Worm (Caenorhabditis elegans): Measurements from ENCODE around the gene Y57G7A.2.

Y57G7A.2 gene

ce11 chrII:1320412-1320811, 24.5 kb downstream of the Y57G7A.2 start:
- TF ChIP-seq aly-1 (tag; optimal IDR thresholded peaks at IDR 0.05), result no peak
- TF ChIP-seq hmg-4 (GFP tag; optimal IDR thresholded peaks at IDR 0.05), result peak; percentile 81
- peak; percentile 5 for TF ChIP-seq hnd-1 (tag; optimal IDR thresholded peaks at IDR 0.05)
- peak; percentile 77 for TF ChIP-seq ama-1 (optimal IDR thresholded peaks at IDR 0.05)
- peak; percentile 49 for TF ChIP-seq ceh-36 (tag; optimal IDR thresholded peaks at IDR 0.05)
- TF ChIP-seq scrt-1 (GFP tag; IDR thresholded peaks at IDR 0.05), result no peak
- TF ChIP-seq tra-4 (tag; optimal IDR thresholded peaks at IDR 0.05), result peak; percentile 38
- TF ChIP-seq tbx-11 (GFP tag; IDR thresholded peaks at IDR 0.05), result 0 out of 2 replicates have a peak, but pooled peaks have one; percentile 13
- peak; percentile 64 for TF ChIP-seq flt-1 (GFP tag; IDR thresholded peaks at IDR 0.05)
- peak; percentile 52 for TF ChIP-seq B0310.2 (tag; optimal IDR thresholded peaks at IDR 0.05)
- peak; percentile 23 for TF ChIP-seq ceh-13 (GFP tag; optimal IDR thresholded peaks at IDR 0.05)
- TF ChIP-seq hmbx-1 (tag; optimal IDR thresholded peaks at IDR 0.05), result peak; percentile 42
- TF ChIP-seq tbx-37 (GFP tag; conservative IDR thresholded peaks at IDR 0.05), result 0 out of 2 replicates have a peak, but pooled peaks have one; percentile 17
- TF ChIP-seq pes-1 (GFP tag; IDR thresholded peaks at IDR 0.05), result peak; percentile 72
- 0 out of 2 replicates have a peak, but pooled peaks have one; percentile 48 for TF ChIP-seq sea-1 (GFP tag; conservative IDR thresholded peaks at IDR 0.05)
- no peak for TF ChIP-seq ets-7 (tag; optimal IDR thresholded peaks at IDR 0.05)
- TF ChIP-seq F13C5.2 (tag; optimal IDR thresholded peaks at IDR 0.05), result peak; percentile 90

- TF ChIP-seq tbx-11 (GFP tag; IDR thresholded peaks at IDR 0.05) (no peak), sea-1 (GFP tag; conservative IDR thresholded peaks at IDR 0.05) (no peak), ceh-36 (tag; optimal IDR thresholded peaks at IDR 0.05) (no peak), B0310.2 (tag; optimal IDR thresholded peaks at IDR 0.05) (no peak), pes-1 (GFP tag; IDR thresholded peaks at IDR 0.05) (no peak), tra-4 (tag; optimal IDR thresholded peaks at IDR 0.05) (no peak), hmbx-1 (tag; optimal IDR thresholded peaks at IDR 0.05) (no peak), tbx-37 (GFP tag; conservative IDR thresholded peaks at IDR 0.05) (no peak), aly-1 (tag; optimal IDR thresholded peaks at IDR 0.05) (no peak), ets-7 (tag; optimal IDR thresholded peaks at IDR 0.05) (no peak), hnd-1 (tag; optimal IDR thresholded peaks at IDR 0.05) (no peak), hmg-4 (GFP tag; optimal IDR thresholded peaks at IDR 0.05) (no peak), F13C5.2 (tag; optimal IDR thresholded peaks at IDR 0.05) (no peak), ceh-13 (GFP tag; optimal IDR thresholded peaks at IDR 0.05) (no peak), scrt-1 (GFP tag; IDR thresholded peaks at IDR 0.05) (no peak), ama-1 (optimal IDR thresholded peaks at IDR 0.05) (no peak), flt-1 (GFP tag; IDR thresholded peaks at IDR 0.05) (no peak)
Observed at ce11 chrII:1320987-1321807, 25.3 kb downstream of the Y57G7A.2 start, which contains the start of gene vig-1. TSS of gene vig-1 (plus strand) at chrII:1321037.

- no peak for TF ChIP-seq tbx-37 (GFP tag; conservative IDR thresholded peaks at IDR 0.05)
- no peak for TF ChIP-seq tra-4 (tag; optimal IDR thresholded peaks at IDR 0.05)
- no peak for TF ChIP-seq tbx-11 (GFP tag; IDR thresholded peaks at IDR 0.05)
- no peak for TF ChIP-seq hmbx-1 (tag; optimal IDR thresholded peaks at IDR 0.05)
- no peak for TF ChIP-seq pes-1 (GFP tag; IDR thresholded peaks at IDR 0.05)
- no peak for TF ChIP-seq hnd-1 (tag; optimal IDR thresholded peaks at IDR 0.05)
- TF ChIP-seq hmg-4 (GFP tag; optimal IDR thresholded peaks at IDR 0.05), result no peak
- no peak for TF ChIP-seq ceh-13 (GFP tag; optimal IDR thresholded peaks at IDR 0.05)
- no peak for TF ChIP-seq scrt-1 (GFP tag; IDR thresholded peaks at IDR 0.05)
- TF ChIP-seq flt-1 (GFP tag; IDR thresholded peaks at IDR 0.05), result no peak
- TF ChIP-seq ets-7 (tag; optimal IDR thresholded peaks at IDR 0.05), result no peak
Observed at ce11 chrII:1322283-1323173, 26.7 kb downstream of the Y57G7A.2 start.

- no peak for TF ChIP-seq pes-1 (GFP tag; IDR thresholded peaks at IDR 0.05)
- TF ChIP-seq ama-1 (optimal IDR thresholded peaks at IDR 0.05), result no peak
- no peak for TF ChIP-seq ceh-36 (tag; optimal IDR thresholded peaks at IDR 0.05)
- TF ChIP-seq tra-4 (tag; optimal IDR thresholded peaks at IDR 0.05), result no peak
- no peak for TF ChIP-seq ets-7 (tag; optimal IDR thresholded peaks at IDR 0.05)
Observed at ce11 chrII:1323190-1323651, 27.3 kb downstream of the Y57G7A.2 start.

- TF ChIP-seq hnd-1 (tag; optimal IDR thresholded peaks at IDR 0.05), result no peak
- TF ChIP-seq F13C5.2 (tag; optimal IDR thresholded peaks at IDR 0.05), result no peak
- TF ChIP-seq sea-1 (GFP tag; conservative IDR thresholded peaks at IDR 0.05), result no peak
- no peak for TF ChIP-seq pes-1 (GFP tag; IDR thresholded peaks at IDR 0.05)
- TF ChIP-seq tra-4 (tag; optimal IDR thresholded peaks at IDR 0.05), result no peak
- TF ChIP-seq tbx-11 (GFP tag; IDR thresholded peaks at IDR 0.05), result no peak
- no peak for TF ChIP-seq hmg-4 (GFP tag; optimal IDR thresholded peaks at IDR 0.05)
- TF ChIP-seq flt-1 (GFP tag; IDR thresholded peaks at IDR 0.05), result no peak
- TF ChIP-seq tbx-37 (GFP tag; conservative IDR thresholded peaks at IDR 0.05), result no peak
- no peak for TF ChIP-seq ceh-36 (tag; optimal IDR thresholded peaks at IDR 0.05)
- TF ChIP-seq ama-1 (optimal IDR thresholded peaks at IDR 0.05), result no peak
Observed at ce11 chrII:1324017-1324416, 28.1 kb downstream of the Y57G7A.2 start.

- TF ChIP-seq tra-4 (tag; optimal IDR thresholded peaks at IDR 0.05) (no peak), B0310.2 (tag; optimal IDR thresholded peaks at IDR 0.05) (no peak), sea-1 (GFP tag; conservative IDR thresholded peaks at IDR 0.05) (no peak), ama-1 (optimal IDR thresholded peaks at IDR 0.05) (no peak), tbx-37 (GFP tag; conservative IDR thresholded peaks at IDR 0.05) (no peak), pes-1 (GFP tag; IDR thresholded peaks at IDR 0.05) (no peak), ceh-13 (GFP tag; optimal IDR thresholded peaks at IDR 0.05) (no peak), hmbx-1 (tag; optimal IDR thresholded peaks at IDR 0.05) (no peak), F13C5.2 (tag; optimal IDR thresholded peaks at IDR 0.05) (no peak), ceh-36 (tag; optimal IDR thresholded peaks at IDR 0.05) (no peak)
Observed at ce11 chrII:1325604-1326003, 29.7 kb downstream of the Y57G7A.2 start.
